Fruit fly (Drosophila melanogaster) whole organism, pupa: ENCODE data around the gene hop.

Experiments
- CG10348 ChIP-seq: fragments of 200-800 bp; sonication (Bioruptor generic); IDR thresholded peaks from 2 replicates; pipeline ENCODE4 v1.3.6; 2022; ENCODE audit warnings: missing biosample characterization, missing genetic modification characterization
- CG12605 ChIP-seq: fragments of 200-800 bp; sonication (Bioruptor generic); IDR thresholded peaks from 2 replicates; pipeline ENCODE4 v1.3.6; 2022; ENCODE audit warnings: missing biosample characterization, missing genetic modification characterization
- CG13204 ChIP-seq: fragments of 200-800 bp; sonication (Bioruptor generic); optimal IDR thresholded peaks from 2 replicates; lab custom pipeline; 2018; ENCODE audit warnings: missing biosample characterization, mild to moderate bottlenecking, missing genetic modification characterization, moderate library complexity
- CG14655 ChIP-seq: fragments of 200-800 bp; sonication (Bioruptor generic); optimal IDR thresholded peaks from 3 replicates; lab custom pipeline; 2017; ENCODE audit warnings: mild to moderate bottlenecking, missing biosample characterization, missing genetic modification reagents, missing genetic modification characterization
- CG15710 ChIP-seq: fragments of 200-800 bp; sonication (Bioruptor generic); optimal IDR thresholded peaks from 2 replicates; lab custom pipeline; 2018; ENCODE audit warnings: missing biosample characterization, mild to moderate bottlenecking, missing genetic modification characterization, moderate library complexity
- CG17806 ChIP-seq: fragments of 200-800 bp; sonication (Bioruptor generic); optimal IDR thresholded peaks from 2 replicates; lab custom pipeline; 2018; ENCODE audit warnings: missing biosample characterization, mild to moderate bottlenecking, missing genetic modification characterization, moderate library complexity
- CG32121 ChIP-seq: fragments of 200-800 bp; sonication (Bioruptor generic); IDR thresholded peaks from 2 replicates; pipeline ENCODE4 v1.3.6; 2022; ENCODE audit warnings: missing biosample characterization, missing genetic modification characterization
- CG34367 ChIP-seq: fragments of 200-800 bp; sonication (Bioruptor generic); optimal IDR thresholded peaks from 2 replicates; lab custom pipeline; 2018; ENCODE audit warnings: missing biosample characterization, mild to moderate bottlenecking, missing genetic modification characterization
- CG4496 ChIP-seq: fragments of 200-800 bp; sonication (Bioruptor generic); IDR thresholded peaks from 3 replicates; pipeline ENCODE4 v1.3.6; 2022; ENCODE audit warnings: missing biosample characterization, missing genetic modification characterization
- CG8159 ChIP-seq: fragments of 200-800 bp; sonication (Bioruptor generic); optimal IDR thresholded peaks from 3 replicates; lab custom pipeline; 2018; ENCODE audit warnings: missing biosample characterization, mild to moderate bottlenecking, missing genetic modification characterization, moderate library complexity
- CG8301 ChIP-seq: fragments of 200-800 bp; sonication (Bioruptor generic); optimal IDR thresholded peaks from 2 replicates; lab custom pipeline; 2018; ENCODE audit warnings: missing biosample characterization, mild to moderate bottlenecking, missing genetic modification characterization
- CG9948 ChIP-seq: fragments of 200-800 bp; sonication (Bioruptor generic); optimal IDR thresholded peaks from 2 replicates; lab custom pipeline; 2018; ENCODE audit warnings: missing biosample characterization, mild to moderate bottlenecking, missing genetic modification characterization, moderate library complexity
- D1 ChIP-seq: fragments of 200-800 bp; sonication (Bioruptor generic); optimal IDR thresholded peaks from 2 replicates; lab custom pipeline; 2018; ENCODE audit warnings: missing biosample characterization, mild to moderate bottlenecking, missing genetic modification characterization, moderate library complexity
- EcR ChIP-seq: fragments of 200-800 bp; sonication (Bioruptor generic); optimal IDR thresholded peaks from 3 replicates; lab custom pipeline; 2019; ENCODE audit warnings: missing biosample characterization, missing genetic modification characterization, mild to moderate bottlenecking, moderate library complexity, missing genetic modification reagents
- Ets98B ChIP-seq: fragments of 200-800 bp; sonication (Bioruptor generic); IDR thresholded peaks from 2 replicates; pipeline ENCODE4 v1.3.6; 2022; ENCODE audit warnings: missing biosample characterization, missing genetic modification characterization
- Pif1A ChIP-seq: fragments of 200-800 bp; sonication (Bioruptor generic); optimal IDR thresholded peaks from 3 replicates; lab custom pipeline; 2016; ENCODE audit warnings: missing biosample characterization, missing genetic modification characterization
- Pif1B ChIP-seq: fragments of 200-800 bp; sonication (Bioruptor generic); optimal IDR thresholded peaks from 3 replicates; lab custom pipeline; 2016; ENCODE audit warnings: missing biosample characterization, missing genetic modification characterization
- Snoo ChIP-seq: fragments of 200-800 bp; sonication (Bioruptor generic); optimal IDR thresholded peaks from 3 replicates; lab custom pipeline; 2017; ENCODE audit warnings: missing biosample characterization, mild to moderate bottlenecking, missing genetic modification characterization, inconsistent platforms
- fd96Ca ChIP-seq: fragments of 200-800 bp; sonication (Bioruptor generic); IDR thresholded peaks from 3 replicates; pipeline ENCODE4 v1.3.6; 2022; ENCODE audit warnings: missing biosample characterization, missing genetic modification characterization
- gl ChIP-seq: fragments of 200-800 bp; sonication (Bioruptor generic); optimal IDR thresholded peaks from 2 replicates; lab custom pipeline; 2018; ENCODE audit warnings: missing biosample characterization, mild to moderate bottlenecking, missing genetic modification characterization
- rn ChIP-seq: fragments of 200-800 bp; sonication (Bioruptor generic); IDR thresholded peaks from 2 replicates; pipeline ENCODE4 v1.3.6; 2022; ENCODE audit warnings: missing biosample characterization, missing genetic modification characterization

The hop gene

DNA sequence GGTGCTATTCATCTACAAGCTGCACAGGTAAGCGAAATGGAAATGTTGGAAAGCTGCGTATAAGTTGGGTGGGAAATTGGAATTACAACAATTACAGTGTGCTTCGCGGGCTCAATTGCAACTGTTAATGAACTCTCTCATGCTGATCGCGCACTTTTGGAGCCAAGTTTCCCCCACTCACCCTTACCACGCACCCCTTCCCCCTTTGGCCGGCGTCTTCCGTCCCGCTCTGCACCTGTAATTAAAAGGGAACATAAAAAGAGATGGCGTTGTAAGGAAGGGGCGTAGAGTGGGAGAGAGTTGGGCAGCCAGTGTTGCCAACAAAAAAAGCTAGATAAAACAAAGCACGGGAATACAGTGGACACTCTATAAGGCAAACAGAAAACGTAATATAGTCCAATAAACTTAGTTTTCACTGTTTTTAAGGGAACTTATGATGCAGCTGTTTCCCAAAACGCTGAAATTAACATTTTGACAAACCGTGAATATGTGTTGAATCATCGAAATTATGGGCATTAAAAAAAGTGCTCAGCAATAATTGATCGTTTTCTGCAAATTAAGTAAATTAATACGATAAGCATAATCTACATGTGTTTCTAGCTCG is 27.1 kb downstream of the hop start:
- TF ChIP-seq CG34367 (tag; lab: Kevin White, UChicago) (no peak), D1 (tag; lab: Kevin White, UChicago) (no peak), Ets98B (GFP tag; lab: Robert Waterston, UW) (no peak), rn (no peak), CG4496 (no peak), Pif1A (GFP tag; lab: Kevin White, UChicago) (peak; percentile 32), CG12605 (GFP tag; lab: Robert Waterston, UW) (no peak), gl (tag; lab: Kevin White, UChicago) (no peak), CG8159 (tag; lab: Kevin White, UChicago) (peak; percentile 1), CG15710 (peak; percentile 26), CG8301 (tag; lab: Kevin White, UChicago) (peak; percentile 4), CG17806 (no peak), CG13204 (GFP tag; lab: Kevin White, UChicago) (peak; percentile 21), EcR (GFP tag; lab: Kevin White, UChicago) (peak; percentile 26), CG10348 (no peak), CG14655 (peak; percentile 50), CG32121 (GFP tag; lab: Robert Waterston, UW) (no peak), Snoo (tag; lab: Kevin White, UChicago) (no peak), CG9948 (tag; lab: Kevin White, UChicago) (peak; percentile 5), Pif1B (GFP tag; lab: Kevin White, UChicago) (no peak), fd96Ca (GFP tag; lab: Robert Waterston, UW) (no peak)

DNA sequence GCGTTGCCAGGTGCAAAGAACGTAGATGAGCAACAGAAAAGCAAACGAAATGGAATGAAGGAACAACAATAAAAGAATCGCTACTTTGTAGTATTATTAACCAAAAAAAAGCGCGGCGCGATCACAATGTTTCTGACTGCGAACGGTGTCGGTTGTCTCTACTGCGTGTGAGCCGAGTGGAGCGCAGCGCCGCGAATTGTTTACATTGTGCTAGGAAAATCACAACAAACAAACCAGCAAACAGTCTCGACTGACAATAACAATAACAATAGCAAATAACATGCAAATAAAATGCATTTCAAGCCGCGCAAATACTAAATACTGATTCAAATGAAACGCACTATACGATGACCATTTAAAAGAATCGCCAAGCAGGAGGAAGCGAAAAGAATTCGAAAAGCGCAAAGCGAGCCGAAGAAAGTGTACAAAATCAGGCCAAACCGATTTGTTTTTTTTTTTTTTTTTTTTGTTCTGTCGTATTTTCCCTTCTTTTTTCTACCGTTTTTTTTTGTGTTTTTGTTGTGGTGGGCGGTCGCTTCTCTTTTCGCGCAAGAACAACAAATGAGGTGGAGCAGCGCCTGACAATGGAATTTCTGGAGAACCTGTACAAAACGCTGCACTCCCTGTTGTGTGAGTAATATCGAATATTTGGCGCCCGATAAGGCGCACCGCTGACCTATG is 27.9 kb downstream of the hop start, which contains the start of the genes CG34348 and Kap3:
Gene CG34348, plus strand, starts transcription at position 6 of the 681 bp plus-strand sequence.
Gene Kap3, minus strand, starts transcription at position 217 of the 681 bp plus-strand sequence.
- TF ChIP-seq CG32121 (GFP tag; lab: Robert Waterston, UW) (peak; percentile 60; the same call in 1 of the 2 replicates), CG14655 (peak; percentile 19), Snoo (tag; lab: Kevin White, UChicago) (peak; percentile 40), Pif1B (GFP tag; lab: Kevin White, UChicago) (no peak), CG17806 (no peak), CG9948 (tag; lab: Kevin White, UChicago) (no peak), CG12605 (GFP tag; lab: Robert Waterston, UW) (peak; percentile 75), D1 (tag; lab: Kevin White, UChicago) (no peak), CG10348 (no peak), CG15710 (no peak), CG8159 (tag; lab: Kevin White, UChicago) (no peak), Ets98B (GFP tag; lab: Robert Waterston, UW) (no peak; the same call in 1 of the 2 replicates), Pif1A (GFP tag; lab: Kevin White, UChicago) (peak; percentile 47), CG8301 (tag; lab: Kevin White, UChicago) (no peak), CG34367 (tag; lab: Kevin White, UChicago) (no peak), CG4496 (peak; percentile 9; the same call in 1 of the 3 replicates), CG13204 (GFP tag; lab: Kevin White, UChicago) (no peak), fd96Ca (GFP tag; lab: Robert Waterston, UW) (no peak)

DNA sequence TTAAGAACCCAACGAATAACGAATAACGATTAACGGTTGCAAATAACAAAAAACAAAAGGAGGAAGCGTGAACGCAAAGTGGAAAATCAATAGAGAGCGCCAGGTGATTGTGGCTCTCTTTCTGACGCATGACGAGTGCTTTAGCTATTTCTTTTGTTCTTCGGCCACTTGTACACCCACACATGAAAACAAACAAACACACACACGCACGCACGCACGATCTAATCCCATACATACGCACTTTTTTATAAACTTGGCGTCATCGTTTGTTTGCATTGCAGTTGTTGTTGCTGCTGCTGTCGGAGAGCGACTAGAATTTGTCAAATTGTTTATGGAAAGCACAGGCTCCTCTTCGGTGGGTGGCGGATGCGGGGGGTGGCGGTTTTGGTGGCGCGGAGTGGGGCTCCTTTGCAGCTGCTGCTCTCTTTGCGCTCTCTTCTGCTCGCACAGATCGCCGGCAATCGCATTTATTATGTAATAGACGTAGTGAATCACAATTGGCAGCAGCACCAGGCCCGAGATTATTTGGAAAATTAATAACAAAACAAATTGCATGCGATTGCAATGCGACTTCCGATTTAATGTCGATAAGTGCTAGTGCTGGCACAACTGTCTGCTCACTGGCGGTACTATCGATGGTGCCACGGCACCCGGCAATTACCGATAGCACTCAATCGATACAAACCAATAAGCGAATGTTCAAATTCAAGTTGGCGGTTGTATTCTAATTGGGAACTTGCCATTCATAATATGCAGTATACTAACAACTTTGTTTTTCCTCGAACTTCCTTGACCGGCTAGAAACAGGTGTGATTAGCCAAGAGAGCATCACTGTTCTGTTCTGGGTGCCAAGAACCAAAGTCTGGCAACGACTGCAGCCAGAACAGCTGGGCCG is 28.7 kb downstream of the hop start:
- TF ChIP-seq CG32121 (GFP tag; lab: Robert Waterston, UW), result 0 out of 2 replicates have a peak, but pooled peaks have one; percentile 8
- TF ChIP-seq CG15710, result peak; percentile 25
- TF ChIP-seq Pif1A (GFP tag; lab: Kevin White, UChicago), result no peak
- TF ChIP-seq CG14655, result no peak
- TF ChIP-seq CG10348, result no peak

DNA sequence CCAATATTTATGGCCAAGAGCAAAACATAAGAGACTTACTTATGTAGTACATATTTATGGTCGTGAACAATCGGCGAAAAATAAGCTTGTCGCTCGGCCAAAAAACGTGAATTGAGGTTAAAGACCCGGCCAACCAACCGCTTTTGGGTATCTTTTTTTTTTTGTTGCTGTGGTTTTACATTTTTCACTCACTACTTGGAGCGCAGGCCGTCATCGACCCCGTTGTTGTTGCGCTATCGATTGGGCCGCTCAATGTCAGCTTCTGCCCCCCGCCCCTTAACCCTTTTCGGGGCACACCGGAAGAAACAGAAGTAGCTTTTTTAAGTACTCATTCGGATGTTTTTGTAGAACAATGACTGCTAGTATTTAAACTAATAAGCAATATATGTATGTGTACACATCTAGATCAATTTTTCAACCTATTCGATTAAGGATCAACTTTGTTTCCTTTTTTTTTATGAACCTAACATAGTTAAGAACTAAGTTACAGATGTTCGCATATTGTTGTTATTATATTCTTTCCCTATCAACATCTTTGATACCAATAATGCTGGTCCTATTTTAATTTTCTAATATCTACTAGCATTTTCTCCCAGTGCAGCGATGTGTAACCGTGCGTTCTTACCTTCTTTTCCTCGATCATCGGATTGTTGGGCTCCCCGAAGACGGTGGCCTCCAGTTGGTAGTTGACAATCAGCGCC is 29.7 kb downstream of the hop start:
- no peak for TF ChIP-seq CG8301 (tag; lab: Kevin White, UChicago)
- no peak for TF ChIP-seq CG8159 (tag; lab: Kevin White, UChicago)
- TF ChIP-seq CG13204 (GFP tag; lab: Kevin White, UChicago), result no peak
- TF ChIP-seq CG4496, result no peak
- peak; percentile 42 for TF ChIP-seq CG17806
- peak; percentile 37 for TF ChIP-seq CG15710
- no peak for TF ChIP-seq rn
- TF ChIP-seq Ets98B (GFP tag; lab: Robert Waterston, UW), result no peak
- TF ChIP-seq CG9948 (tag; lab: Kevin White, UChicago), result peak; percentile 44
- TF ChIP-seq CG14655, result no peak
- no peak for TF ChIP-seq CG12605 (GFP tag; lab: Robert Waterston, UW)
- no peak for TF ChIP-seq EcR (GFP tag; lab: Kevin White, UChicago)
- TF ChIP-seq CG32121 (GFP tag; lab: Robert Waterston, UW), result 0 out of 2 replicates have a peak, but pooled peaks have one; percentile 16
- TF ChIP-seq fd96Ca (GFP tag; lab: Robert Waterston, UW), result no peak
- peak; percentile 61 for TF ChIP-seq Pif1B (GFP tag; lab: Kevin White, UChicago)
- no peak for TF ChIP-seq CG10348
- TF ChIP-seq Snoo (tag; lab: Kevin White, UChicago), result peak; percentile 60
- TF ChIP-seq gl (tag; lab: Kevin White, UChicago), result no peak
- peak; percentile 24 for TF ChIP-seq CG34367 (tag; lab: Kevin White, UChicago)
- TF ChIP-seq D1 (tag; lab: Kevin White, UChicago), result no peak
- no peak for TF ChIP-seq Pif1A (GFP tag; lab: Kevin White, UChicago)
